Worm (Caenorhabditis elegans) whole organism, mixed stage, embryonic: Measurements from ENCODE around the gene lin-31.

ENCODE experiments used
- M03D4.4 ChIP-seq: sonication (generic microtip); optimal IDR thresholded peaks from 2 replicates; lab custom pipeline; 2017; ENCODE audit warnings: mild to moderate bottlenecking, missing genetic modification characterization, missing compliant biosample characterization
- bed-3 ChIP-seq: fragments of 200-800 bp; sonication (Bioruptor generic); optimal IDR thresholded peaks from 3 replicates; lab custom pipeline; 2018; ENCODE audit warnings: mild to moderate bottlenecking, missing genetic modification characterization, moderate library complexity, missing compliant biosample characterization
- blmp-1 ChIP-seq: fragments of 150-350 bp; optimal IDR thresholded peaks from 2 replicates; lab custom pipeline; 2014; ENCODE audit warnings: missing biosample characterization, missing genetic modification characterization
- ceh-39 ChIP-seq: fragments of 150-350 bp; optimal IDR thresholded peaks from 2 replicates; lab custom pipeline; 2014; ENCODE audit warnings: missing biosample characterization, missing genetic modification characterization
- ceh-43 ChIP-seq: fragments of 200-800 bp; sonication (Bioruptor generic); optimal IDR thresholded peaks from 2 replicates; lab custom pipeline; 2018; ENCODE audit warnings: mild to moderate bottlenecking, missing genetic modification characterization, moderate library complexity, missing compliant biosample characterization
- ces-1 ChIP-seq: fragments of 150-350 bp; optimal IDR thresholded peaks from 2 replicates; lab custom pipeline; 2014; ENCODE audit warnings: missing biosample characterization, missing genetic modification reagents, missing genetic modification characterization
- cnd-1 ChIP-seq: fragments of 200-800 bp; sonication (Bioruptor generic); optimal IDR thresholded peaks from 2 replicates; lab custom pipeline; 2018; ENCODE audit warnings: mild to moderate bottlenecking, missing genetic modification characterization, missing compliant biosample characterization
- drap-1 ChIP-seq: fragments of 200-800 bp; sonication (Bioruptor generic); optimal IDR thresholded peaks from 3 replicates; lab custom pipeline; 2018; ENCODE audit warnings: mild to moderate bottlenecking, missing genetic modification characterization, missing compliant biosample characterization
- elt-1 ChIP-seq: sonication (generic microtip); optimal IDR thresholded peaks from 2 replicates; lab custom pipeline; 2017; ENCODE audit warnings: missing genetic modification characterization, mild to moderate bottlenecking, missing compliant biosample characterization, antibody characterized with exemption, moderate library complexity, borderline replicate concordance; ENCODE audit not compliant: insufficient read depth
- elt-3 ChIP-seq: fragments of 150-350 bp; optimal IDR thresholded peaks from 2 replicates; lab custom pipeline; 2014; ENCODE audit warnings: missing biosample characterization, missing genetic modification characterization
- flh-1 ChIP-seq: fragments of 200-800 bp; sonication (Bioruptor generic); optimal IDR thresholded peaks from 2 replicates; lab custom pipeline; 2018; ENCODE audit warnings: mild to moderate bottlenecking, missing genetic modification characterization, moderate library complexity, missing compliant biosample characterization
- hlh-1 ChIP-seq: fragments of 150-350 bp; optimal IDR thresholded peaks from 2 replicates; lab custom pipeline; 2014; ENCODE audit warnings: missing biosample characterization, missing genetic modification reagents, missing genetic modification characterization
- lin-32 ChIP-seq: fragments of 200-800 bp; sonication (Bioruptor generic); optimal IDR thresholded peaks from 2 replicates; lab custom pipeline; 2018; ENCODE audit warnings: mild to moderate bottlenecking, missing genetic modification characterization, missing compliant biosample characterization
- mep-1 ChIP-seq: fragments of 150-350 bp; optimal IDR thresholded peaks from 2 replicates; lab custom pipeline; 2017; ENCODE audit warnings: missing biosample characterization, missing genetic modification reagents, missing genetic modification characterization, inconsistent platforms
- mls-2 ChIP-seq: sonication (generic microtip); optimal IDR thresholded peaks from 2 replicates; lab custom pipeline; 2016; ENCODE audit warnings: mild to moderate bottlenecking, missing genetic modification characterization, moderate library complexity, missing compliant biosample characterization
- nhr-12 ChIP-seq: fragments of 150-350 bp; optimal IDR thresholded peaks from 2 replicates; lab custom pipeline; 2014; ENCODE audit warnings: missing biosample characterization, missing genetic modification characterization
- nhr-2 ChIP-seq: fragments of 150-350 bp; optimal IDR thresholded peaks from 2 replicates; lab custom pipeline; 2014; ENCODE audit warnings: missing biosample characterization, missing genetic modification characterization
- nhr-237 ChIP-seq: fragments of 150-350 bp; optimal IDR thresholded peaks from 2 replicates; lab custom pipeline; 2014; ENCODE audit warnings: missing biosample characterization, missing genetic modification characterization
- nhr-28 ChIP-seq: fragments of 150-350 bp; optimal IDR thresholded peaks from 2 replicates; lab custom pipeline; 2014; ENCODE audit warnings: missing biosample characterization, missing genetic modification characterization
- nhr-76 ChIP-seq: sonication (generic microtip); optimal IDR thresholded peaks from 2 replicates; lab custom pipeline; 2017; ENCODE audit warnings: missing biosample characterization, missing genetic modification characterization
- pha-4 ChIP-seq: fragments of 150-350 bp; optimal IDR thresholded peaks from 2 replicates; lab custom pipeline; 2018; ENCODE audit warnings: missing biosample characterization, missing genetic modification reagents, missing genetic modification characterization
- sem-2 ChIP-seq: fragments of 200-800 bp; sonication (Bioruptor generic); optimal IDR thresholded peaks from 2 replicates; lab custom pipeline; 2018; ENCODE audit warnings: mild to moderate bottlenecking, missing genetic modification characterization, missing compliant biosample characterization
- sptf-1 ChIP-seq: sonication (generic microtip); optimal IDR thresholded peaks from 2 replicates; lab custom pipeline; 2017; ENCODE audit warnings: mild to moderate bottlenecking, missing genetic modification characterization, moderate library complexity, missing compliant biosample characterization
- tbx-8 ChIP-seq: fragments of 200-800 bp; sonication (Bioruptor generic); optimal IDR thresholded peaks from 2 replicates; lab custom pipeline; 2018; ENCODE audit warnings: mild to moderate bottlenecking, missing genetic modification characterization, moderate library complexity, missing compliant biosample characterization
- unc-120 ChIP-seq: sonication (generic microtip); optimal IDR thresholded peaks from 2 replicates; lab custom pipeline; 2017; ENCODE audit warnings: missing genetic modification characterization, missing compliant biosample characterization; ENCODE audit not compliant: poor library complexity, severe bottlenecking
- unc-62 ChIP-seq: fragments of 150-350 bp; optimal IDR thresholded peaks from 2 replicates; lab custom pipeline; 2014; ENCODE audit warnings: missing biosample characterization, missing genetic modification reagents, missing genetic modification characterization
- zip-8 ChIP-seq: fragments of 150-350 bp; optimal IDR thresholded peaks from 2 replicates; lab custom pipeline; 2014; ENCODE audit warnings: missing biosample characterization, missing genetic modification characterization
- ztf-11 ChIP-seq: fragments of 150-350 bp; optimal IDR thresholded peaks from 2 replicates; lab custom pipeline; 2014; ENCODE audit warnings: missing biosample characterization, missing genetic modification characterization

lin-31 gene

ce11 chrII:3974953-3975352 lies 7.4 kb upstream of the lin-31 start, which contains the start of gene cank-26:
Gene cank-26 (minus strand): TSS chrII:3975065.
- TF ChIP-seq ztf-11 (tag; lab: Kevin White, UChicago) = no peak
- TF ChIP-seq ces-1 (GFP tag; lab: Kevin White, UChicago) = peak; percentile 86
- no peak for TF ChIP-seq blmp-1 (tag; lab: Kevin White, UChicago)
- TF ChIP-seq nhr-237 (tag; lab: Kevin White, UChicago) = no peak
- no peak for TF ChIP-seq elt-1
- TF ChIP-seq sem-2 (GFP tag; lab: Kevin White, UChicago) = no peak
- TF ChIP-seq unc-62 (GFP tag; lab: Kevin White, UChicago) = peak; percentile 14
- no peak for TF ChIP-seq nhr-28 (tag; lab: Kevin White, UChicago)
- TF ChIP-seq ceh-43 = no peak
- TF ChIP-seq lin-32 (GFP tag; lab: Kevin White, UChicago) = peak; percentile 99
- TF ChIP-seq mep-1 = peak; percentile 10
- TF ChIP-seq cnd-1 (tag; lab: Kevin White, UChicago) = peak; percentile 92
- TF ChIP-seq unc-120 (tag; lab: Kevin White, UChicago) = no peak
- no peak for TF ChIP-seq mls-2 (tag; lab: Kevin White, UChicago)

- TF ChIP-seq ceh-43 (no peak), ztf-11 (tag; lab: Kevin White, UChicago) (no peak)
Measured at ce11 chrII:3975942-3976341, 6.4 kb upstream of the lin-31 start, which contains the start of gene dos-2. Gene dos-2 (plus strand): TSS chrII:3976242.

ce11 chrII:3978198-3978597 lies 4.2 kb upstream of the lin-31 start:
- no peak for TF ChIP-seq nhr-28 (tag; lab: Kevin White, UChicago)
- no peak for TF ChIP-seq tbx-8 (GFP tag; lab: Kevin White, UChicago)
- TF ChIP-seq ceh-39 (tag; lab: Kevin White, UChicago) = no peak
- TF ChIP-seq M03D4.4 (tag; lab: Kevin White, UChicago) = no peak
- no peak for TF ChIP-seq unc-120 (tag; lab: Kevin White, UChicago)
- no peak for TF ChIP-seq nhr-12 (tag; lab: Kevin White, UChicago)
- TF ChIP-seq sptf-1 (tag; lab: Kevin White, UChicago) = no peak
- no peak for TF ChIP-seq hlh-1 (tag; lab: Kevin White, UChicago)
- TF ChIP-seq nhr-2 (tag; lab: Kevin White, UChicago) = no peak

- TF ChIP-seq flh-1 (GFP tag; lab: Kevin White, UChicago) (no peak), nhr-237 (tag; lab: Kevin White, UChicago) (no peak), ces-1 (GFP tag; lab: Kevin White, UChicago) (no peak), pha-4 (no peak), mep-1 (no peak), sem-2 (GFP tag; lab: Kevin White, UChicago) (no peak), nhr-12 (tag; lab: Kevin White, UChicago) (no peak), bed-3 (GFP tag; lab: Kevin White, UChicago) (no peak), nhr-76 (no peak), mls-2 (tag; lab: Kevin White, UChicago) (no peak), ztf-11 (tag; lab: Kevin White, UChicago) (no peak)
Measured at ce11 chrII:3980373-3980772, 2.0 kb upstream of the lin-31 start.

ce11 chrII:3984242-3984641 lies 1.9 kb downstream of the lin-31 start:
- TF ChIP-seq mls-2 (tag; lab: Kevin White, UChicago) (no peak), zip-8 (tag; lab: Kevin White, UChicago) (peak; percentile 4), ces-1 (GFP tag; lab: Kevin White, UChicago) (no peak), nhr-12 (tag; lab: Kevin White, UChicago) (no peak), lin-32 (GFP tag; lab: Kevin White, UChicago) (no peak), elt-3 (tag; lab: Kevin White, UChicago) (no peak), drap-1 (GFP tag; lab: Kevin White, UChicago) (no peak)

ce11 chrII:3986906-3987305 lies 4.6 kb downstream of the lin-31 start, which contains the start of gene K10G6.5:
Gene K10G6.5 (plus strand): TSS chrII:3987250.
- TF ChIP-seq mep-1 (no peak), nhr-28 (tag; lab: Kevin White, UChicago) (no peak), ztf-11 (tag; lab: Kevin White, UChicago) (no peak), elt-1 (no peak)
